Worm (Caenorhabditis elegans) whole organism, L2 larva: Measurements from ENCODE around the gene W06H8.6.

Source experiments
- C34F6.9 ChIP-seq: fragments of 150-350 bp; optimal IDR thresholded peaks from 2 replicates; lab custom pipeline; 2014; ENCODE audit warnings: missing biosample characterization, missing genetic modification characterization
- F13H6.1 ChIP-seq: sonication (generic microtip); optimal IDR thresholded peaks from 2 replicates; lab custom pipeline; 2016; ENCODE audit warnings: missing genetic modification characterization, missing compliant biosample characterization
- R02D3.7 ChIP-seq: fragments of 150-350 bp; optimal IDR thresholded peaks from 2 replicates; lab custom pipeline; 2014; ENCODE audit warnings: missing biosample characterization, missing genetic modification characterization
- Y55F3AM.14 ChIP-seq: fragments of 200-800 bp; sonication (Bioruptor generic); optimal IDR thresholded peaks from 2 replicates; lab custom pipeline; 2018; ENCODE audit warnings: mild to moderate bottlenecking, missing genetic modification characterization, missing compliant biosample characterization
- ZK546.5 ChIP-seq: sonication (generic microtip); optimal IDR thresholded peaks from 2 replicates; lab custom pipeline; 2017; ENCODE audit warnings: missing biosample characterization, missing genetic modification characterization
- alr-1 ChIP-seq: fragments of 150-350 bp; optimal IDR thresholded peaks from 2 replicates; lab custom pipeline; 2014; ENCODE audit warnings: missing biosample characterization, missing genetic modification characterization
- aly-2 ChIP-seq: fragments of 150-350 bp; optimal IDR thresholded peaks from 2 replicates; lab custom pipeline; 2014; ENCODE audit warnings: missing biosample characterization, missing genetic modification characterization
- ama-1 ChIP-seq: fragments of 150-350 bp; optimal IDR thresholded peaks from 2 replicates; lab custom pipeline; 2018; ENCODE audit warnings: inconsistent platforms
- blmp-1 ChIP-seq: sonication (generic microtip); optimal IDR thresholded peaks from 2 replicates; lab custom pipeline; 2017; ENCODE audit warnings: missing genetic modification characterization, mild to moderate bottlenecking, missing compliant biosample characterization, antibody characterized with exemption, moderate library complexity; ENCODE audit not compliant: insufficient read depth
- ceh-16 ChIP-seq: fragments of 150-350 bp; optimal IDR thresholded peaks from 2 replicates; lab custom pipeline; 2014; ENCODE audit warnings: missing biosample characterization, missing genetic modification characterization
- ceh-82 ChIP-seq: fragments of 150-350 bp; optimal IDR thresholded peaks from 2 replicates; lab custom pipeline; 2014; ENCODE audit warnings: missing biosample characterization, missing genetic modification characterization
- crh-2 ChIP-seq: sonication (generic microtip); optimal IDR thresholded peaks from 2 replicates; lab custom pipeline; 2017; ENCODE audit warnings: missing biosample characterization, missing genetic modification characterization
- dmd-4 ChIP-seq: sonication (generic microtip); optimal IDR thresholded peaks from 2 replicates; lab custom pipeline; 2017; ENCODE audit warnings: missing biosample characterization, missing genetic modification characterization
- egl-27 ChIP-seq: sonication (generic microtip); optimal IDR thresholded peaks from 3 replicates; lab custom pipeline; 2017; ENCODE audit warnings: missing biosample characterization, missing genetic modification reagents, missing genetic modification characterization
- elt-1 ChIP-seq: fragments of 150-350 bp; optimal IDR thresholded peaks from 2 replicates; lab custom pipeline; 2014; ENCODE audit warnings: missing biosample characterization, missing genetic modification characterization
- elt-3 ChIP-seq: sonication (generic microtip); optimal IDR thresholded peaks from 2 replicates; lab custom pipeline; 2017; ENCODE audit warnings: missing biosample characterization, missing genetic modification characterization
- fos-1 ChIP-seq: fragments of 150-350 bp; optimal IDR thresholded peaks from 2 replicates; lab custom pipeline; 2014; ENCODE audit warnings: missing biosample characterization, missing genetic modification characterization
- gmeb-1 ChIP-seq: fragments of 150-350 bp; optimal IDR thresholded peaks from 2 replicates; lab custom pipeline; 2014; ENCODE audit warnings: missing biosample characterization, missing genetic modification characterization
- lin-11 ChIP-seq: fragments of 150-350 bp; sonication (generic microtip); optimal IDR thresholded peaks from 2 replicates; lab custom pipeline; 2014; ENCODE audit warnings: missing biosample characterization, missing genetic modification characterization, inconsistent platforms, mixed read lengths
- lin-13 ChIP-seq: fragments of 150-350 bp; optimal IDR thresholded peaks from 2 replicates; lab custom pipeline; 2014; ENCODE audit warnings: missing biosample characterization, missing genetic modification reagents, missing genetic modification characterization
- lin-39 ChIP-seq: fragments of 150-350 bp; optimal IDR thresholded peaks from 2 replicates; lab custom pipeline; 2014; ENCODE audit warnings: missing biosample characterization, missing genetic modification reagents, missing genetic modification characterization
- lsy-2 ChIP-seq, 2 experiments: fragments of 150-350 bp in 1 of 2; sonication (generic microtip) in 1 of 2; optimal IDR thresholded peaks; 2 replicates each; lab custom pipeline; 2014 to 2017; ENCODE audit warnings: missing biosample characterization in 2 of 2, missing genetic modification characterization in 2 of 2
- mab-5 ChIP-seq: fragments of 150-350 bp; optimal IDR thresholded peaks from 2 replicates; lab custom pipeline; 2014; ENCODE audit warnings: missing biosample characterization, missing genetic modification characterization
- mbf-1 ChIP-seq: sonication (generic microtip); optimal IDR thresholded peaks from 2 replicates; lab custom pipeline; 2017; ENCODE audit warnings: missing biosample characterization, missing genetic modification characterization
- mdl-1 ChIP-seq, 2 experiments: fragments of 150-350 bp in 1 of 2; sonication (generic microtip) in 1 of 2; optimal IDR thresholded peaks; 2 replicates each; lab custom pipeline; 2017; ENCODE audit warnings: missing biosample characterization in 2 of 2, missing genetic modification characterization in 2 of 2
- nhr-10 ChIP-seq: sonication (generic microtip); optimal IDR thresholded peaks from 2 replicates; lab custom pipeline; 2017; ENCODE audit warnings: missing biosample characterization, missing genetic modification characterization
- nhr-11 ChIP-seq: fragments of 150-350 bp; optimal IDR thresholded peaks from 2 replicates; lab custom pipeline; 2014; ENCODE audit warnings: missing biosample characterization, missing genetic modification characterization
- nhr-12 ChIP-seq: fragments of 150-350 bp; optimal IDR thresholded peaks from 2 replicates; lab custom pipeline; 2014; ENCODE audit warnings: missing biosample characterization, missing genetic modification characterization
- nhr-129 ChIP-seq: fragments of 150-350 bp; optimal IDR thresholded peaks from 2 replicates; lab custom pipeline; 2014; ENCODE audit warnings: missing biosample characterization, missing genetic modification characterization
- nhr-21 ChIP-seq: fragments of 150-350 bp; optimal IDR thresholded peaks from 2 replicates; lab custom pipeline; 2014; ENCODE audit warnings: missing biosample characterization, missing genetic modification characterization
- nhr-23 ChIP-seq: fragments of 150-350 bp; optimal IDR thresholded peaks from 2 replicates; lab custom pipeline; 2014; ENCODE audit warnings: missing biosample characterization, missing genetic modification reagents, missing genetic modification characterization
- nhr-237 ChIP-seq: fragments of 150-350 bp; optimal IDR thresholded peaks from 2 replicates; lab custom pipeline; 2014; ENCODE audit warnings: missing biosample characterization, missing genetic modification characterization
- nhr-25 ChIP-seq: fragments of 150-350 bp; sonication (generic microtip); optimal IDR thresholded peaks from 3 replicates; lab custom pipeline; 2014; ENCODE audit warnings: missing biosample characterization, missing genetic modification characterization
- nhr-6 ChIP-seq: fragments of 150-350 bp; optimal IDR thresholded peaks from 2 replicates; lab custom pipeline; 2014; ENCODE audit warnings: missing biosample characterization, missing genetic modification characterization
- nhr-77 ChIP-seq: fragments of 150-350 bp; optimal IDR thresholded peaks from 2 replicates; lab custom pipeline; 2014; ENCODE audit warnings: missing biosample characterization, missing genetic modification characterization
- peb-1 ChIP-seq: fragments of 150-350 bp; optimal IDR thresholded peaks from 2 replicates; lab custom pipeline; 2014; ENCODE audit warnings: missing biosample characterization, missing genetic modification characterization
- sem-4 ChIP-seq: fragments of 150-350 bp; optimal IDR thresholded peaks from 2 replicates; lab custom pipeline; 2014; ENCODE audit warnings: missing biosample characterization, missing genetic modification reagents, missing genetic modification characterization
- skn-1 ChIP-seq: sonication (generic microtip); optimal IDR thresholded peaks from 2 replicates; lab custom pipeline; 2017; ENCODE audit warnings: missing biosample characterization, missing genetic modification characterization
- sma-3 ChIP-seq: sonication (generic microtip); optimal IDR thresholded peaks from 2 replicates; lab custom pipeline; 2016; ENCODE audit warnings: missing genetic modification reagents, missing genetic modification characterization, missing compliant biosample characterization
- sma-9 ChIP-seq, 2 experiments: fragments of 150-350 bp in 1 of 2; sonication (generic microtip) in 1 of 2; optimal IDR thresholded peaks; 2 replicates each; lab custom pipeline; 2014 to 2016; ENCODE audit warnings: missing genetic modification characterization in 2 of 2, mild to moderate bottlenecking in 1 of 2, missing biosample characterization in 1 of 2, missing compliant biosample characterization in 1 of 2, missing genetic modification reagents in 1 of 2, moderate library complexity in 1 of 2
- snpc-4 ChIP-seq: fragments of 150-350 bp; optimal IDR thresholded peaks from 2 replicates; lab custom pipeline; 2014; ENCODE audit warnings: missing biosample characterization, missing genetic modification characterization
- unc-39 ChIP-seq: fragments of 150-350 bp; optimal IDR thresholded peaks from 2 replicates; lab custom pipeline; 2014; ENCODE audit warnings: missing biosample characterization, missing genetic modification characterization
- unc-55 ChIP-seq: fragments of 150-350 bp; sonication (generic microtip); optimal IDR thresholded peaks from 3 replicates; lab custom pipeline; 2014; ENCODE audit warnings: missing biosample characterization, missing genetic modification reagents, missing genetic modification characterization
- unc-62 ChIP-seq: fragments of 150-350 bp; optimal IDR thresholded peaks from 2 replicates; lab custom pipeline; 2014; ENCODE audit warnings: missing biosample characterization, missing genetic modification reagents, missing genetic modification characterization
- zag-1 ChIP-seq: fragments of 150-350 bp; optimal IDR thresholded peaks from 2 replicates; lab custom pipeline; 2014; ENCODE audit warnings: missing biosample characterization, missing genetic modification characterization
- ztf-1 ChIP-seq: fragments of 200-800 bp; sonication (Bioruptor generic); conservative IDR thresholded peaks from 2 replicates; pipeline ENCODE4 v1.3.6; 2022; ENCODE audit warnings: missing genetic modification characterization, missing compliant biosample characterization
- ztf-11 ChIP-seq: sonication (generic microtip); optimal IDR thresholded peaks from 2 replicates; lab custom pipeline; 2017; ENCODE audit warnings: missing biosample characterization, missing genetic modification characterization
- ztf-4 ChIP-seq: fragments of 150-350 bp; optimal IDR thresholded peaks from 2 replicates; lab custom pipeline; 2014; ENCODE audit warnings: missing biosample characterization, missing genetic modification characterization

Gene W06H8.6

DNA sequence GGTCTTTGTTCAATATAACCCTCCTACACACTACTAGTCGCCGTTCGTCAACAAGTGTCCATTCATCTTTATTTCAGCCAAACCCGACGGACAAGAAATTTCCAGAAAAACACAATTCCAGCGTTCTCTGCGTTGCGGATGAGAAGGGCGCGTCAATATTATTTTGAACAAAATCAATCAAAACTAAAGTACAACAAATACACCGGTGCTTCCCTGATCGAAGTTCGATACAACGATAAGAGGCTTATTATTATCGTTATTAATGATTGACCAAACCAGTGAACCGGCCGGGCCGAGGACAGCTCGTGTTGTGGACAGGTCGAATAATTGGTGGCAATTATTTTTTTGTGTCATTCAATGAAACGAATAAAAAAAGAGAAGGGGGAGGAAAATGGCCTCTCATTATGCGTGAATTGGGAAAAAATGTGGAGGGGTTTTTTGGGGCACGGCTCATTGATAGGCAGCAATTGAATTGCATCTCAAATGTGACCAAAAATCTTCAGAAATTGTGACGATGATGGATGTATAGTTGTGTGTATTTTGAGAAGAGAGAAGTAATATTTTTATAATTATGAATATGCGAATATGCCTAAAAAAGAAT is 3.9 kb upstream of the W06H8.6 start:
- peak; percentile 48 for TF ChIP-seq sma-9 (GFP tag; optimal IDR thresholded peaks at IDR 0.05; lab: Kevin White, UChicago)
- no peak for TF ChIP-seq sma-9 (tag; optimal IDR thresholded peaks at IDR 0.05; lab: Kevin White, UChicago)
- TF ChIP-seq zag-1 (tag; lab: Kevin White, UChicago) = no peak
- TF ChIP-seq nhr-25 (tag; lab: Kevin White, UChicago) = peak; percentile 10
- no peak for TF ChIP-seq ama-1
- peak in 1 of 2 experiments; percentile 9 for TF ChIP-seq lsy-2 (tag; optimal IDR thresholded peaks at IDR 0.05; lab: Kevin White, UChicago)
- peak; percentile 14 for TF ChIP-seq gmeb-1 (tag; lab: Kevin White, UChicago)
- no peak for TF ChIP-seq mab-5
- TF ChIP-seq F13H6.1 = peak; percentile 12
- no peak for TF ChIP-seq lin-11
- no peak for TF ChIP-seq mbf-1 (tag; lab: Kevin White, UChicago)
- TF ChIP-seq fos-1 (tag; lab: Kevin White, UChicago) = peak; percentile 10
- no peak for TF ChIP-seq elt-1 (tag; lab: Kevin White, UChicago)
- TF ChIP-seq crh-2 (tag; lab: Kevin White, UChicago) = peak; percentile 19
- no peak for TF ChIP-seq ZK546.5
- TF ChIP-seq sma-3 (GFP tag; lab: Kevin White, UChicago) = no peak

DNA sequence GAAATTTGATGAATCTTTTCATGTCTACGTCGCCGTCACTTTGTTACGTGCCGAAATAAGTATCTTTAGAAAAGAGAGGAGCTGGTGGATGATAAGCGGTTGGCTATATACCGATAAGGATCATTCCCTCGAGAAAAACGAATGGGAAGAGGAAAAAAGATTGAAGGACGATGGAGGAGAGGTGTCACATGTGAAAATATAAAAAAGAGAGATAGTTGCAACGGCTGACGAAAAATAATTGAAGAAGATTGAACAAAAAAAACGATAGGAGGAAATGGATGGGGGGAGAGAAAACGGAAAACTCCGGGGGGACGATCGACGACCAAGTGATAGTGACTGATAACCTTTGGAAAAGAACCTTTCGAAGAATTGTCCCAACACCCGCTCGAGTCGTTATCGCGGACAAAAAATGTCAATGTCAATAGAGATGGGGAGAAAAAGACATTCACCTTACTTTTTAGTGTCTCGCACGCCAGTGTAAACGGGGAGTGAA is 2.7 kb upstream of the W06H8.6 start:
- TF ChIP-seq zag-1 (tag; lab: Kevin White, UChicago) (no peak), egl-27 (tag; lab: Kevin White, UChicago) (peak; percentile 85), nhr-10 (tag; lab: Kevin White, UChicago) (peak; percentile 54), alr-1 (tag; lab: Kevin White, UChicago) (no peak), sma-9 (GFP tag; optimal IDR thresholded peaks at IDR 0.05; lab: Kevin White, UChicago) (peak; percentile 88), sma-9 (tag; optimal IDR thresholded peaks at IDR 0.05; lab: Kevin White, UChicago) (no peak), peb-1 (tag; lab: Kevin White, UChicago) (no peak), ceh-82 (no peak), nhr-77 (tag; lab: Kevin White, UChicago) (no peak), nhr-129 (tag; lab: Kevin White, UChicago) (peak; percentile 89), fos-1 (tag; lab: Kevin White, UChicago) (peak; percentile 87), blmp-1 (tag; lab: Kevin White, UChicago) (peak; percentile 66), ztf-4 (tag; lab: Kevin White, UChicago) (peak; percentile 61), nhr-23 (tag; lab: Kevin White, UChicago) (no peak), snpc-4 (tag; lab: Kevin White, UChicago) (no peak), nhr-6 (peak; percentile 6), F13H6.1 (peak; percentile 88), sem-4 (tag; lab: Kevin White, UChicago) (peak; percentile 76), lsy-2 (tag; optimal IDR thresholded peaks at IDR 0.05; lab: Kevin White, UChicago) (peak; percentile 28 to 63), Y55F3AM.14 (GFP tag; lab: Kevin White, UChicago) (peak; percentile 77), nhr-237 (tag; lab: Kevin White, UChicago) (no peak), aly-2 (tag; lab: Kevin White, UChicago) (no peak), unc-55 (GFP tag; lab: Kevin White, UChicago) (no peak), C34F6.9 (peak; percentile 47), ama-1 (peak; percentile 20), nhr-12 (tag; lab: Kevin White, UChicago) (no peak), R02D3.7 (tag; lab: Kevin White, UChicago) (no peak), unc-62 (GFP tag; lab: Kevin White, UChicago) (peak; percentile 44), ztf-1 (GFP tag; lab: Robert Waterston, UW) (no peak), crh-2 (tag; lab: Kevin White, UChicago) (peak; percentile 81), dmd-4 (tag; lab: Kevin White, UChicago) (no peak), sma-3 (GFP tag; lab: Kevin White, UChicago) (peak; percentile 85), elt-1 (tag; lab: Kevin White, UChicago) (peak; percentile 46), lin-39 (no peak), skn-1 (tag; lab: Kevin White, UChicago) (no peak), mbf-1 (tag; lab: Kevin White, UChicago) (no peak), elt-3 (tag; lab: Kevin White, UChicago) (no peak), mab-5 (no peak), nhr-21 (tag; lab: Kevin White, UChicago) (peak; percentile 91), mdl-1 (tag; optimal IDR thresholded peaks at IDR 0.05; lab: Kevin White, UChicago) (peak in 1 of 2 experiments; percentile 75), ZK546.5 (no peak), ceh-16 (peak; percentile 28), nhr-11 (tag; lab: Kevin White, UChicago) (no peak), lin-11 (no peak), unc-39 (tag; lab: Kevin White, UChicago) (no peak), nhr-25 (tag; lab: Kevin White, UChicago) (peak; percentile 58), ztf-11 (tag; lab: Kevin White, UChicago) (no peak), lin-13 (GFP tag; lab: Kevin White, UChicago) (no peak), gmeb-1 (tag; lab: Kevin White, UChicago) (peak; percentile 73)
- TF ChIP-seq, all 48 proteins: peak for 23
